Fruit fly (Drosophila melanogaster) whole organism, embryonic: ENCODE results near the gene Rab9Fa.

Experiments
- Atf-2 ChIP-seq: fragments of 200-800 bp; sonication (Bioruptor generic); optimal IDR thresholded peaks from 2 replicates; lab custom pipeline; 2016; ENCODE audit warnings: missing biosample characterization, missing genetic modification characterization
- Awh ChIP-seq: fragments of 200-800 bp; sonication (Bioruptor generic); IDR thresholded peaks from 2 replicates; pipeline ENCODE4, ENCODE4 v1.3.6; 2022; ENCODE audit warnings: missing biosample characterization, missing genetic modification characterization
- CG10959 ChIP-seq: fragments of 200-800 bp; sonication (Bioruptor generic); IDR thresholded peaks from 2 replicates; pipeline ENCODE4 v1.3.6; 2022; ENCODE audit warnings: missing biosample characterization, missing genetic modification characterization
- CG12104 ChIP-seq: fragments of 200-800 bp; sonication (Bioruptor generic); optimal IDR thresholded peaks from 3 replicates; lab custom pipeline; 2016; ENCODE audit warnings: missing biosample characterization, missing genetic modification characterization
- CG12219 ChIP-seq: fragments of 200-800 bp; sonication (Bioruptor generic); optimal IDR thresholded peaks from 3 replicates; lab custom pipeline; 2018; ENCODE audit warnings: missing biosample characterization, mild to moderate bottlenecking, missing genetic modification characterization
- CG13287 ChIP-seq: fragments of 200-800 bp; sonication (Bioruptor generic); IDR thresholded peaks from 2 replicates; pipeline ENCODE4 v1.3.6; 2022; ENCODE audit warnings: missing biosample characterization, missing genetic modification characterization; ENCODE audit not compliant: partially characterized antibody
- CG13624 ChIP-seq: fragments of 200-800 bp; sonication (Bioruptor generic); optimal IDR thresholded peaks from 2 replicates; lab custom pipeline; 2016; ENCODE audit warnings: missing biosample characterization, missing genetic modification characterization
- CG15011 ChIP-seq: fragments of 200-800 bp; sonication (Bioruptor generic); optimal IDR thresholded peaks from 3 replicates; lab custom pipeline; 2018; ENCODE audit warnings: missing biosample characterization, mild to moderate bottlenecking, missing genetic modification characterization
- CG1647 ChIP-seq: fragments of 200-800 bp; sonication (Bioruptor generic); optimal IDR thresholded peaks from 3 replicates; lab custom pipeline; 2016; ENCODE audit warnings: missing biosample characterization, missing genetic modification characterization
- CG16779 ChIP-seq: fragments of 200-800 bp; sonication (Bioruptor generic); IDR thresholded peaks from 2 replicates; pipeline ENCODE4 v1.3.6; 2022; ENCODE audit warnings: missing biosample characterization, missing genetic modification characterization
- CG16815 ChIP-seq: fragments of 200-800 bp; sonication (Bioruptor generic); optimal IDR thresholded peaks from 3 replicates; lab custom pipeline; 2017; ENCODE audit warnings: missing biosample characterization, mild to moderate bottlenecking, missing genetic modification characterization
- CG16863 ChIP-seq: fragments of 200-800 bp; sonication (Bioruptor generic); optimal IDR thresholded peaks from 3 replicates; lab custom pipeline; 2016; ENCODE audit warnings: missing biosample characterization, missing genetic modification characterization
- CG30403 ChIP-seq: fragments of 200-800 bp; sonication (Bioruptor generic); optimal IDR thresholded peaks from 3 replicates; lab custom pipeline; 2016; ENCODE audit warnings: missing biosample characterization, missing genetic modification characterization
- CG33213 ChIP-seq: fragments of 200-800 bp; sonication (Bioruptor generic); optimal IDR thresholded peaks from 3 replicates; lab custom pipeline; 2016; ENCODE audit warnings: missing biosample characterization, missing genetic modification characterization
- CG4617 ChIP-seq: fragments of 200-800 bp; sonication (Bioruptor generic); optimal IDR thresholded peaks from 3 replicates; lab custom pipeline; 2016; ENCODE audit warnings: missing biosample characterization, missing genetic modification characterization, borderline replicate concordance
- CG4707 ChIP-seq: fragments of 200-800 bp; sonication (Bioruptor generic); optimal IDR thresholded peaks from 2 replicates; lab custom pipeline; 2018; ENCODE audit warnings: missing biosample characterization, mild to moderate bottlenecking, missing genetic modification characterization, moderate library complexity
- CG4854 ChIP-seq: fragments of 200-800 bp; sonication (Bioruptor generic); optimal IDR thresholded peaks from 2 replicates; lab custom pipeline; 2016; ENCODE audit warnings: missing biosample characterization, missing genetic modification characterization, inconsistent platforms
- CG6254 ChIP-seq: fragments of 200-800 bp; sonication (Bioruptor generic); optimal IDR thresholded peaks from 3 replicates; lab custom pipeline; 2017; ENCODE audit warnings: mild to moderate bottlenecking, missing biosample characterization, missing genetic modification reagents, missing genetic modification characterization
- CG6683 ChIP-seq: fragments of 200-800 bp; sonication (Bioruptor generic); optimal IDR thresholded peaks from 2 replicates; lab custom pipeline; 2017; ENCODE audit warnings: missing biosample characterization, mild to moderate bottlenecking, missing genetic modification characterization, missing genetic modification reagents
- CG8944 ChIP-seq: fragments of 200-800 bp; sonication (Bioruptor generic); optimal IDR thresholded peaks from 3 replicates; lab custom pipeline; 2016; ENCODE audit warnings: missing biosample characterization, missing genetic modification characterization
- CG9727 ChIP-seq: fragments of 200-800 bp; sonication (Bioruptor generic); optimal IDR thresholded peaks from 3 replicates; lab custom pipeline; 2017; ENCODE audit warnings: missing biosample characterization, mild to moderate bottlenecking, missing genetic modification characterization
- CoRest ChIP-seq: fragments of 200-800 bp; sonication (Bioruptor generic); optimal IDR thresholded peaks from 3 replicates; lab custom pipeline; 2018; ENCODE audit warnings: missing biosample characterization, mild to moderate bottlenecking, missing genetic modification characterization, moderate library complexity
- D ChIP-seq, 2 experiments: fragments of 200-800 bp in 1 of 2; fragments of >200 bp in 1 of 2; sonication (Bioruptor generic) in 1 of 2; optimal IDR thresholded peaks; 2 replicates in 1 of 2; 3 replicates in 1 of 2; lab custom pipeline; 2017; ENCODE audit warnings: mild to moderate bottlenecking in 1 of 2, missing biosample characterization in 1 of 2, missing genetic modification characterization in 1 of 2, missing genetic modification reagents in 1 of 2
- Fer3 ChIP-seq: fragments of 200-800 bp; sonication (Bioruptor generic); optimal IDR thresholded peaks from 2 replicates; lab custom pipeline; 2018; ENCODE audit warnings: missing biosample characterization, mild to moderate bottlenecking, missing genetic modification characterization, moderate library complexity
- HLH54F ChIP-seq: fragments of 200-800 bp; sonication (Bioruptor generic); optimal IDR thresholded peaks from 3 replicates; lab custom pipeline; 2016; ENCODE audit warnings: missing biosample characterization, missing genetic modification characterization
- Hmx ChIP-seq: fragments of 200-800 bp; sonication (Bioruptor generic); optimal IDR thresholded peaks from 2 replicates; lab custom pipeline; 2016; ENCODE audit warnings: missing biosample characterization, missing genetic modification characterization
- Hr51 ChIP-seq, 2 experiments: fragments of 200-800 bp; sonication (Bioruptor generic); optimal IDR thresholded peaks; 2 replicates in 1 of 2; 3 replicates in 1 of 2; lab custom pipeline; 2016 to 2018; ENCODE audit warnings: missing biosample characterization in 2 of 2, missing genetic modification characterization in 2 of 2, mild to moderate bottlenecking in 1 of 2, moderate library complexity in 1 of 2
- MBD-R2 ChIP-seq: fragments of 200-800 bp; sonication (Bioruptor generic); IDR thresholded peaks from 2 replicates; pipeline ENCODE4 v1.3.6; 2022; ENCODE audit warnings: missing biosample characterization, missing genetic modification characterization
- Max ChIP-seq: fragments of 200-800 bp; sonication (Bioruptor generic); optimal IDR thresholded peaks from 2 replicates; lab custom pipeline; 2016; ENCODE audit warnings: missing biosample characterization, mild to moderate bottlenecking, missing genetic modification characterization
- Optix ChIP-seq: fragments of 200-800 bp; sonication (Bioruptor generic); IDR thresholded peaks from 3 replicates; pipeline ENCODE4 v1.3.6; 2022; ENCODE audit warnings: missing biosample characterization, missing genetic modification characterization
- Usf ChIP-seq: fragments of 200-800 bp; sonication (Bioruptor generic); optimal IDR thresholded peaks from 2 replicates; lab custom pipeline; 2017; ENCODE audit warnings: missing genotype, missing biosample characterization, missing genetic modification characterization
- bowl ChIP-seq: fragments of 200-800 bp; sonication (Bioruptor generic); IDR thresholded peaks from 2 replicates; pipeline ENCODE4 v1.3.6; 2022; ENCODE audit warnings: missing biosample characterization, missing genetic modification characterization
- btn ChIP-seq: fragments of 200-800 bp; sonication (Bioruptor generic); optimal IDR thresholded peaks from 2 replicates; lab custom pipeline; 2016; ENCODE audit warnings: missing biosample characterization, missing genetic modification characterization
- ewg ChIP-seq: fragments of 200-800 bp; sonication (Bioruptor generic); optimal IDR thresholded peaks from 3 replicates; lab custom pipeline; 2017; ENCODE audit warnings: mild to moderate bottlenecking, missing biosample characterization, missing genetic modification reagents, missing genetic modification characterization
- gem ChIP-seq: fragments of 200-800 bp; sonication (Bioruptor generic); optimal IDR thresholded peaks from 2 replicates; lab custom pipeline; 2019; ENCODE audit warnings: missing biosample characterization, mild to moderate bottlenecking, missing genetic modification characterization, moderate library complexity
- grau ChIP-seq: fragments of 200-800 bp; optimal IDR thresholded peaks from 3 replicates; lab custom pipeline; 2019; ENCODE audit warnings: missing biosample characterization, mild to moderate bottlenecking, missing genetic modification characterization, moderate library complexity
- gsb-n ChIP-seq: fragments of 200-800 bp; sonication (Bioruptor generic); optimal IDR thresholded peaks from 3 replicates; lab custom pipeline; 2018; ENCODE audit warnings: missing biosample characterization, mild to moderate bottlenecking, missing genetic modification characterization
- hb ChIP-seq: fragments of 200-800 bp; sonication (Bioruptor generic); IDR thresholded peaks from 3 replicates; pipeline ENCODE4 v1.3.6; 2022; ENCODE audit warnings: missing biosample characterization, missing genetic modification characterization; ENCODE audit not compliant: partially characterized antibody
- hkb ChIP-seq, 2 experiments: fragments of 200-800 bp in 1 of 2; fragments of >200 bp in 1 of 2; sonication (Bioruptor generic) in 1 of 2; IDR thresholded peaks in 1 of 2; optimal IDR thresholded peaks in 1 of 2; 2 replicates each; pipeline versions ENCODE4 v1.3.6 to Lab custom; 2017 to 2022; ENCODE audit warnings: missing biosample characterization in 1 of 2, missing genetic modification characterization in 1 of 2
- insv ChIP-seq, 2 experiments: fragments of 200-800 bp; sonication (Bioruptor generic); optimal IDR thresholded peaks; 3 replicates each; lab custom pipeline; 2016 to 2018; ENCODE audit warnings: missing biosample characterization in 2 of 2, missing genetic modification characterization in 2 of 2
- mld ChIP-seq: fragments of 200-800 bp; sonication (Bioruptor generic); IDR thresholded peaks from 3 replicates; pipeline ENCODE4 v1.3.6; 2022; ENCODE audit warnings: missing biosample characterization, missing genetic modification characterization; ENCODE audit not compliant: partially characterized antibody
- nmo ChIP-seq: fragments of 200-800 bp; sonication (Bioruptor generic); optimal IDR thresholded peaks from 2 replicates; lab custom pipeline; 2018; ENCODE audit warnings: missing biosample characterization, mild to moderate bottlenecking, missing genetic modification characterization, moderate library complexity
- ssp ChIP-seq: fragments of 200-800 bp; sonication (Bioruptor generic); IDR thresholded peaks from 2 replicates; pipeline ENCODE4 v1.3.6; 2022; ENCODE audit warnings: missing biosample characterization, missing genetic modification characterization

Rab9Fa gene

dm6 chrX:10966978-10967731 lies 16.3 kb upstream of the Rab9Fa start, which contains the start of gene C901 (continued):
- TF ChIP-seq CoRest (tag; lab: Kevin White, UChicago) (peak; percentile 85), Hr51 (GFP tag; optimal IDR thresholded peaks at IDR 0.05; lab: Kevin White, UChicago) (peak in 1 of 2 experiments; percentile 85), Fer3 (tag; lab: Kevin White, UChicago) (peak; percentile 51), CG16815 (peak; percentile 5), Usf (no peak), CG4707 (GFP tag; lab: Kevin White, UChicago) (peak; percentile 3), D (optimal IDR thresholded peaks at IDR 0.05; lab: Kevin White, UChicago) (no peak), D (GFP tag; optimal IDR thresholded peaks at IDR 0.05; lab: Kevin White, UChicago) (peak; percentile 63), CG13624 (GFP tag; lab: Kevin White, UChicago) (no peak), CG12104 (GFP tag; lab: Kevin White, UChicago) (peak; percentile 41), HLH54F (GFP tag; lab: Kevin White, UChicago) (no peak), CG10959 (GFP tag; lab: Robert Waterston, UW) (no peak), hkb (optimal IDR thresholded peaks at IDR 0.05; lab: Kevin White, UChicago) (no peak), hkb (GFP tag; IDR thresholded peaks at IDR 0.05; lab: Robert Waterston, UW) (peak; percentile 67), insv (GFP tag; optimal IDR thresholded peaks at IDR 0.05; lab: Kevin White, UChicago) (no peak), Optix (GFP tag; lab: Robert Waterston, UW) (no peak), CG13287 (GFP tag; lab: Robert Waterston, UW) (no peak), ssp (peak; percentile 32; the same call in 1 of the 2 replicates), CG30403 (GFP tag; lab: Kevin White, UChicago) (peak; percentile 68), CG16779 (GFP tag; lab: Robert Waterston, UW) (no peak), grau (peak; percentile 79), CG1647 (GFP tag; lab: Kevin White, UChicago) (no peak), CG12219 (GFP tag; lab: Kevin White, UChicago) (peak; percentile 27), CG4617 (GFP tag; lab: Kevin White, UChicago) (no peak), gsb-n (peak; percentile 78), CG6683 (GFP tag; lab: Kevin White, UChicago) (peak; percentile 25), ewg (GFP tag; lab: Kevin White, UChicago) (peak; percentile 59), Max (GFP tag; lab: Kevin White, UChicago) (no peak), Hmx (GFP tag; lab: Kevin White, UChicago) (no peak), mld (GFP tag; lab: Robert Waterston, UW) (no peak), CG15011 (GFP tag; lab: Kevin White, UChicago) (no peak), CG4854 (no peak), CG6254 (GFP tag; lab: Kevin White, UChicago) (peak; percentile 49), CG8944 (GFP tag; lab: Kevin White, UChicago) (no peak), Awh (no peak), nmo (GFP tag; lab: Kevin White, UChicago) (peak; percentile 85), Atf-2 (GFP tag; lab: Kevin White, UChicago) (no peak), hb (GFP tag; lab: Robert Waterston, UW) (no peak), btn (GFP tag; lab: Kevin White, UChicago) (no peak), gem (tag; lab: Kevin White, UChicago) (peak; percentile 90), CG9727 (GFP tag; lab: Kevin White, UChicago) (peak; percentile 38), CG33213 (no peak), CG16863 (GFP tag; lab: Kevin White, UChicago) (no peak), bowl (no peak), MBD-R2 (no peak)
- TF ChIP-seq, all 482 proteins: peak for 205
